Fruit fly (Drosophila melanogaster) whole organism, embryonic: ENCODE results near the gene corn.
A peak's percentile ranks its signal among the peaks of the same experiment; 100 is the strongest.

ENCODE experiments used
- Atf6 ChIP-seq: fragments of 200-800 bp; sonication (Bioruptor generic); IDR thresholded peaks from 2 replicates; pipeline ENCODE4 v1.3.6; 2022; ENCODE audit warnings: missing biosample characterization, missing genetic modification characterization
- Bgb ChIP-seq: fragments of 200-800 bp; sonication (Bioruptor generic); IDR thresholded peaks from 2 replicates; pipeline ENCODE4 v1.3.6; 2022; ENCODE audit warnings: missing biosample characterization, missing genetic modification characterization; ENCODE audit not compliant: partially characterized antibody
- BtbVII ChIP-seq: fragments of 200-800 bp; sonication (Bioruptor generic); optimal IDR thresholded peaks from 3 replicates; lab custom pipeline; 2017; ENCODE audit warnings: missing biosample characterization, mild to moderate bottlenecking, missing genetic modification characterization
- CG11093 ChIP-seq: fragments of 200-800 bp; sonication (Bioruptor generic); IDR thresholded peaks from 3 replicates; pipeline ENCODE4 v1.3.6; 2022; ENCODE audit warnings: missing biosample characterization, missing genetic modification characterization
- CG11247 ChIP-seq: fragments of 200-800 bp; sonication (Bioruptor generic); IDR thresholded peaks from 2 replicates; pipeline ENCODE4 v1.3.6; 2022; ENCODE audit warnings: missing biosample characterization, missing genetic modification characterization
- CG13894 ChIP-seq: fragments of 200-800 bp; sonication (Bioruptor generic); optimal IDR thresholded peaks from 3 replicates; lab custom pipeline; 2018; ENCODE audit warnings: missing biosample characterization, mild to moderate bottlenecking, missing genetic modification characterization, moderate library complexity
- CG17912 ChIP-seq: fragments of 200-800 bp; sonication (Bioruptor generic); optimal IDR thresholded peaks from 2 replicates; lab custom pipeline; 2018; ENCODE audit warnings: missing biosample characterization, mild to moderate bottlenecking, missing genetic modification characterization
- CG1792 ChIP-seq: fragments of 200-800 bp; sonication (Bioruptor generic); optimal IDR thresholded peaks from 2 replicates; lab custom pipeline; 2016; ENCODE audit warnings: missing biosample characterization, missing genetic modification characterization
- CG18619 ChIP-seq: fragments of 200-800 bp; sonication (Bioruptor generic); optimal IDR thresholded peaks from 3 replicates; lab custom pipeline; 2017; ENCODE audit warnings: missing biosample characterization, mild to moderate bottlenecking, missing genetic modification characterization
- CG30020 ChIP-seq: fragments of 200-800 bp; optimal IDR thresholded peaks from 2 replicates; lab custom pipeline; 2019; ENCODE audit warnings: missing biosample characterization, mild to moderate bottlenecking, missing genetic modification characterization, moderate library complexity
- CG30403 ChIP-seq: fragments of 200-800 bp; sonication (Bioruptor generic); optimal IDR thresholded peaks from 3 replicates; lab custom pipeline; 2016; ENCODE audit warnings: missing biosample characterization, missing genetic modification characterization
- CG33557 ChIP-seq: fragments of 200-800 bp; sonication (Bioruptor generic); optimal IDR thresholded peaks from 2 replicates; lab custom pipeline; 2019; ENCODE audit warnings: missing biosample characterization, mild to moderate bottlenecking, missing genetic modification characterization, moderate library complexity
- CG6689 ChIP-seq: fragments of 200-800 bp; sonication (Bioruptor generic); IDR thresholded peaks from 2 replicates; pipeline ENCODE4 v1.3.6; 2022; ENCODE audit warnings: missing biosample characterization, missing genetic modification characterization
- CG7963 ChIP-seq: fragments of 200-800 bp; sonication (Bioruptor generic); IDR thresholded peaks from 3 replicates; pipeline ENCODE4 v1.3.6; 2022; ENCODE audit warnings: missing biosample characterization, missing genetic modification characterization; ENCODE audit not compliant: partially characterized antibody
- CG8281 ChIP-seq: fragments of 200-800 bp; sonication (Bioruptor generic); optimal IDR thresholded peaks from 2 replicates; lab custom pipeline; 2018; ENCODE audit warnings: missing biosample characterization, mild to moderate bottlenecking, missing genetic modification characterization, moderate library complexity
- CG8944 ChIP-seq: fragments of 200-800 bp; sonication (Bioruptor generic); optimal IDR thresholded peaks from 3 replicates; lab custom pipeline; 2016; ENCODE audit warnings: missing biosample characterization, missing genetic modification characterization
- CrebB ChIP-seq: fragments of 200-800 bp; sonication (Bioruptor generic); optimal IDR thresholded peaks from 3 replicates; lab custom pipeline; 2018; ENCODE audit warnings: missing biosample characterization, mild to moderate bottlenecking, missing genetic modification characterization
- D ChIP-seq, 2 experiments: fragments of 200-800 bp in 1 of 2; fragments of >200 bp in 1 of 2; sonication (Bioruptor generic) in 1 of 2; optimal IDR thresholded peaks; 2 replicates in 1 of 2; 3 replicates in 1 of 2; lab custom pipeline; 2017; ENCODE audit warnings: mild to moderate bottlenecking in 1 of 2, missing biosample characterization in 1 of 2, missing genetic modification characterization in 1 of 2, missing genetic modification reagents in 1 of 2
- D19A ChIP-seq: fragments of 200-800 bp; optimal IDR thresholded peaks from 3 replicates; lab custom pipeline; 2019; ENCODE audit warnings: missing biosample characterization, mild to moderate bottlenecking, missing genetic modification characterization, moderate library complexity
- D19B ChIP-seq: fragments of 200-800 bp; sonication (Bioruptor generic); optimal IDR thresholded peaks from 2 replicates; lab custom pipeline; 2017; ENCODE audit warnings: missing biosample characterization, mild to moderate bottlenecking, missing genetic modification characterization
- Dek ChIP-seq: fragments of 200-800 bp; sonication (Bioruptor generic); optimal IDR thresholded peaks from 3 replicates; lab custom pipeline; 2019; ENCODE audit warnings: missing biosample characterization, mild to moderate bottlenecking, missing genetic modification characterization, moderate library complexity
- Drgx ChIP-seq: fragments of 200-800 bp; sonication (Bioruptor generic); IDR thresholded peaks from 2 replicates; pipeline ENCODE4 v1.3.6; 2022; ENCODE audit warnings: missing biosample characterization, missing genetic modification characterization
- E2f2 ChIP-seq: fragments of 200-800 bp; sonication (Bioruptor generic); IDR thresholded peaks from 2 replicates; pipeline ENCODE4 v1.3.6; 2022; ENCODE audit warnings: missing biosample characterization, missing genetic modification characterization
- Neu2 ChIP-seq: fragments of 200-800 bp; sonication (Bioruptor generic); optimal IDR thresholded peaks from 3 replicates; lab custom pipeline; 2016; ENCODE audit warnings: missing biosample characterization, missing genetic modification characterization, borderline replicate concordance
- Poxn ChIP-seq: fragments of 200-800 bp; sonication (Bioruptor generic); IDR thresholded peaks from 2 replicates; pipeline ENCODE4 v1.3.6; 2022; ENCODE audit warnings: missing biosample characterization, missing genetic modification characterization
- Scr ChIP-seq: fragments of 200-800 bp; sonication (Bioruptor generic); IDR thresholded peaks from 2 replicates; pipeline ENCODE4 v1.3.6; 2022; ENCODE audit warnings: missing biosample characterization, missing genetic modification characterization; ENCODE audit not compliant: partially characterized antibody
- Sox102F ChIP-seq: fragments of 200-800 bp; sonication (Bioruptor generic); optimal IDR thresholded peaks from 2 replicates; lab custom pipeline; 2018; ENCODE audit warnings: missing biosample characterization, mild to moderate bottlenecking, missing genetic modification characterization, moderate library complexity
- YL-1 ChIP-seq: fragments of 200-800 bp; sonication (Bioruptor generic); optimal IDR thresholded peaks from 3 replicates; lab custom pipeline; 2017; ENCODE audit warnings: missing biosample characterization, mild to moderate bottlenecking, missing genetic modification characterization
- al ChIP-seq: fragments of 200-800 bp; sonication (Bioruptor generic); IDR thresholded peaks from 2 replicates; pipeline ENCODE4 v1.3.6; 2022; ENCODE audit warnings: missing biosample characterization, missing genetic modification characterization
- br ChIP-seq: fragments of >200 bp; optimal IDR thresholded peaks from 2 replicates; lab custom pipeline; 2017
- dm ChIP-seq: fragments of 200-800 bp; sonication (Bioruptor generic); optimal IDR thresholded peaks from 3 replicates; lab custom pipeline; 2016; ENCODE audit warnings: missing biosample characterization, missing genetic modification characterization
- gce ChIP-seq: fragments of 200-800 bp; sonication (Bioruptor generic); IDR thresholded peaks from 3 replicates; pipeline ENCODE4 v1.3.6; 2022; ENCODE audit warnings: missing biosample characterization, missing genetic modification characterization
- grau ChIP-seq: fragments of 200-800 bp; optimal IDR thresholded peaks from 3 replicates; lab custom pipeline; 2019; ENCODE audit warnings: missing biosample characterization, mild to moderate bottlenecking, missing genetic modification characterization, moderate library complexity
- inv ChIP-seq: fragments of 200-800 bp; sonication (Bioruptor generic); IDR thresholded peaks from 2 replicates; pipeline ENCODE4 v1.3.6; 2022; ENCODE audit warnings: missing biosample characterization, missing genetic modification characterization; ENCODE audit not compliant: partially characterized antibody
- kah ChIP-seq: fragments of 200-800 bp; sonication (Bioruptor generic); optimal IDR thresholded peaks from 2 replicates; lab custom pipeline; 2018; ENCODE audit warnings: missing biosample characterization, mild to moderate bottlenecking, missing genetic modification characterization
- knrl ChIP-seq: fragments of 200-800 bp; sonication (Bioruptor generic); IDR thresholded peaks from 3 replicates; pipeline ENCODE4 v1.3.6; 2022; ENCODE audit warnings: missing biosample characterization, missing genetic modification characterization; ENCODE audit not compliant: partially characterized antibody
- lab ChIP-seq: fragments of 200-800 bp; sonication (Bioruptor generic); optimal IDR thresholded peaks from 3 replicates; lab custom pipeline; 2017; ENCODE audit warnings: missing biosample characterization, missing genetic modification characterization, mild to moderate bottlenecking, moderate library complexity, missing genetic modification reagents
- mld ChIP-seq: fragments of 200-800 bp; sonication (Bioruptor generic); IDR thresholded peaks from 3 replicates; pipeline ENCODE4 v1.3.6; 2022; ENCODE audit warnings: missing biosample characterization, missing genetic modification characterization; ENCODE audit not compliant: partially characterized antibody
- row ChIP-seq: fragments of 200-800 bp; sonication (Bioruptor generic); IDR thresholded peaks from 3 replicates; pipeline ENCODE4 v1.3.6; 2022; ENCODE audit warnings: missing biosample characterization, missing genetic modification characterization
- salm ChIP-seq: fragments of 200-800 bp; sonication (Bioruptor generic); optimal IDR thresholded peaks from 2 replicates; lab custom pipeline; 2018; ENCODE audit warnings: missing biosample characterization, mild to moderate bottlenecking, missing genetic modification characterization
- sd ChIP-seq: fragments of 200-800 bp; sonication (Bioruptor generic); optimal IDR thresholded peaks from 3 replicates; lab custom pipeline; 2018; ENCODE audit warnings: missing biosample characterization, mild to moderate bottlenecking, missing genetic modification characterization, moderate library complexity
- seq ChIP-seq: fragments of 200-800 bp; sonication (Bioruptor generic); IDR thresholded peaks from 2 replicates; pipeline ENCODE4 v1.3.6; 2022; ENCODE audit warnings: missing biosample characterization, missing genetic modification characterization
- sob ChIP-seq: fragments of 200-800 bp; sonication (Bioruptor generic); IDR thresholded peaks from 2 replicates; pipeline ENCODE4 v1.3.6; 2022; ENCODE audit warnings: missing biosample characterization, missing genetic modification characterization
- sr ChIP-seq: fragments of 200-800 bp; sonication (Bioruptor generic); IDR thresholded peaks from 3 replicates; pipeline ENCODE4 v1.3.6; 2022; ENCODE audit warnings: missing biosample characterization, missing genetic modification characterization
- tio ChIP-seq: fragments of 200-800 bp; sonication (Bioruptor generic); optimal IDR thresholded peaks from 2 replicates; lab custom pipeline; 2017; ENCODE audit warnings: missing biosample characterization, missing genetic modification characterization, inconsistent platforms
- tna ChIP-seq: fragments of 200-800 bp; sonication (Bioruptor generic); IDR thresholded peaks from 2 replicates; pipeline ENCODE4 v1.3.6; 2022; ENCODE audit warnings: missing biosample characterization, missing genetic modification characterization; ENCODE audit not compliant: partially characterized antibody
- trem ChIP-seq: fragments of 200-800 bp; optimal IDR thresholded peaks from 3 replicates; lab custom pipeline; 2019; ENCODE audit warnings: missing biosample characterization, mild to moderate bottlenecking, missing genetic modification characterization, moderate library complexity
- tx ChIP-seq: fragments of 200-800 bp; sonication (Bioruptor generic); optimal IDR thresholded peaks from 2 replicates; lab custom pipeline; 2016; ENCODE audit warnings: missing biosample characterization, missing genetic modification characterization
- vfl ChIP-seq: fragments of 200-800 bp; sonication (Bioruptor generic); optimal IDR thresholded peaks from 2 replicates; lab custom pipeline; 2016; ENCODE audit warnings: missing biosample characterization, missing genetic modification characterization

Gene corn

DNA sequence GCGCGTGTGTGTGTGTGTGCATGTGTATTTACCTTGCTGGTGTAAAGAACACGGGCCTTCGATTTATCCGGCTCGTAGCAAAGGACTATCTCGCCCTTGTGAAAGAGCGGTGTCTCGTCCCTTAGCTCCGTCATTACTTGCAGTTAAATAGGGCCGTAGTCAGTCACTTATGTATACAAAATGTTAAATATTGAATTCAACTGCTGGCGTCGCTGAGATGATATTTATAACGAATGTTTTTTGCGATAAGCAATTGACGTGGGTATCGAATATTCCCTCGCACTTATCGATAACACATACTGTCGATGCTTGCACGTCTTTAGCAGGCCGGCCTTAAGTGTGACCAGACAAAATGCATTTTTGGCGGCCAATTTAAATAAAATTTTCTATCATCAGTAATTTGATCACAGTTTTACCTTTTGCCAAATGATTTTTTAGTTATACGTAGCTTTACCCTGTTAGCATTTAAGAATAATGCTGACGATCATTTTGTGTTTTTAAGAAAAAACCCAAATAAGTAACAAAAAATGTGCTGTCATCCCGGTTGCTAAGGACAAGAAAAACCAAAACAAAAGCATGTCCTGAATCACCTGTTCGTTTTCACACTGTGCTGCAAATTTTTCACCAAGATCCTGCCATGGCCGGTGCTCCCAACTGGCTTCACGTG, 31.5 kb downstream of the corn start, which contains the start of the genes msl-3 and BBS1 (continued):
- TF ChIP-seq dm (peak; percentile 16), D19A (tag; lab: Kevin White, UChicago) (no peak), CG6689 (no peak), trem (tag; lab: Kevin White, UChicago) (peak; percentile 76), grau (tag; lab: Kevin White, UChicago) (no peak), CG11093 (no peak), Sox102F (GFP tag; lab: Kevin White, UChicago) (no peak), Poxn (GFP tag; lab: Robert Waterston, UW) (no peak), sob (GFP tag; lab: Robert Waterston, UW) (peak; percentile 33; the same call in 1 of the 2 replicates), tio (GFP tag; lab: Kevin White, UChicago) (no peak), D19B (GFP tag; lab: Kevin White, UChicago) (no peak), al (GFP tag; lab: Robert Waterston, UW) (no peak), lab (GFP tag; lab: Kevin White, UChicago) (peak; percentile 13), CG18619 (GFP tag; lab: Kevin White, UChicago) (no peak), E2f2 (GFP tag; lab: Robert Waterston, UW) (peak; percentile 96), salm (no peak), mld (0 out of 3 replicates have a peak, but pooled peaks have one; percentile 11), Drgx (GFP tag; lab: Robert Waterston, UW) (no peak), Neu2 (no peak), CG8281 (tag; lab: Kevin White, UChicago) (no peak), CG30020 (tag; lab: Kevin White, UChicago) (no peak), CG30403 (no peak), inv (GFP tag; lab: Robert Waterston, UW) (peak; percentile 33; the same call in 1 of the 2 replicates), CG13894 (tag; lab: Kevin White, UChicago) (no peak), CG11247 (GFP tag; lab: Robert Waterston, UW) (no peak), Atf6 (GFP tag; lab: Robert Waterston, UW) (no peak), knrl (GFP tag; lab: Robert Waterston, UW) (peak; percentile 59), Scr (GFP tag; lab: Robert Waterston, UW) (peak; percentile 65), YL-1 (GFP tag; lab: Kevin White, UChicago) (peak; percentile 86), Bgb (GFP tag; lab: Robert Waterston, UW) (peak; percentile 66; the same call in 1 of the 2 replicates), row (GFP tag; lab: Robert Waterston, UW) (no peak), sr (no peak), gce (GFP tag; lab: Robert Waterston, UW) (no peak), CrebB (tag; lab: Kevin White, UChicago) (no peak), BtbVII (no peak), CG17912 (GFP tag; lab: Kevin White, UChicago) (no peak), tna (GFP tag; lab: Robert Waterston, UW) (peak; percentile 54), CG33557 (GFP tag; lab: Kevin White, UChicago) (no peak), D (optimal IDR thresholded peaks at IDR 0.05; lab: Kevin White, UChicago) (no peak), D (GFP tag; optimal IDR thresholded peaks at IDR 0.05; lab: Kevin White, UChicago) (no peak), tx (GFP tag; lab: Kevin White, UChicago) (no peak), seq (no peak), sd (tag; lab: Kevin White, UChicago) (no peak), CG1792 (GFP tag; lab: Kevin White, UChicago) (no peak), vfl (GFP tag; lab: Kevin White, UChicago) (no peak), br (lab: Kevin White, UChicago) (no peak), Dek (no peak), CG7963 (GFP tag; lab: Robert Waterston, UW) (peak; percentile 64), kah (no peak), CG8944 (GFP tag; lab: Kevin White, UChicago) (no peak)
